Worm (Caenorhabditis elegans) whole organism, midembryonic: Measurements from ENCODE around the gene ops-1.
A peak's percentile ranks its signal among the peaks of the same experiment; 100 is the strongest.
"Not testable (repeated sequence)": the region's sequence is repeated elsewhere in the genome, so short reads cannot be mapped to it uniquely, and the experiment has no call there.

ENCODE experiments used
- T22C8.4 ChIP-seq: fragments of 200-800 bp; sonication (Bioruptor generic); IDR thresholded peaks from 2 replicates; pipeline ENCODE4 v1.3.6; 2022; ENCODE audit warnings: missing genetic modification characterization, missing compliant biosample characterization
- cog-1 ChIP-seq: sonication (generic microtip); optimal IDR thresholded peaks from 2 replicates; lab custom pipeline; 2016; ENCODE audit warnings: missing genetic modification characterization, missing compliant biosample characterization
- flt-1 ChIP-seq: fragments of 200-800 bp; sonication (Bioruptor generic); IDR thresholded peaks from 2 replicates; pipeline ENCODE4 v1.3.6; 2022; ENCODE audit warnings: missing genetic modification characterization, missing compliant biosample characterization
- klf-2 ChIP-seq: fragments of 200-800 bp; sonication (Bioruptor generic); conservative IDR thresholded peaks from 2 replicates; pipeline ENCODE4 v1.3.6; 2022; ENCODE audit warnings: missing genetic modification reagents, missing genetic modification characterization, missing compliant biosample characterization
- med-1 ChIP-seq: sonication (generic microtip); optimal IDR thresholded peaks from 2 replicates; lab custom pipeline; 2017; ENCODE audit warnings: missing genetic modification characterization, mild to moderate bottlenecking, missing compliant biosample characterization, antibody characterized with exemption, missing genetic modification reagents; ENCODE audit not compliant: insufficient read depth
- ref-1 ChIP-seq: fragments of 200-800 bp; sonication (Bioruptor generic); conservative IDR thresholded peaks from 2 replicates; pipeline ENCODE4 v1.3.6; 2022; ENCODE audit warnings: missing genetic modification reagents, missing genetic modification characterization, missing compliant biosample characterization
- tab-1 ChIP-seq: fragments of 200-800 bp; sonication (Bioruptor generic); IDR thresholded peaks from 2 replicates; pipeline ENCODE4 v1.3.6; 2022; ENCODE audit warnings: missing genetic modification characterization, missing compliant biosample characterization
- ztf-23 ChIP-seq: fragments of 200-800 bp; sonication (Bioruptor generic); IDR thresholded peaks from 2 replicates; pipeline ENCODE4 v1.3.6; 2022; ENCODE audit warnings: missing genetic modification reagents, missing genetic modification characterization, missing compliant biosample characterization
- ztf-29 ChIP-seq: fragments of 200-800 bp; sonication (Bioruptor generic); IDR thresholded peaks from 2 replicates; pipeline ENCODE4 v1.3.6; 2022; ENCODE audit warnings: missing genetic modification reagents, missing genetic modification characterization, missing compliant biosample characterization

ops-1 gene

ce11 chrIV:6317357-6317756 is 33.2 kb upstream of the ops-1 start, which contains the start of gene Y73B6BL.12:
Gene Y73B6BL.12 (minus strand): TSS chrIV:6317457.
- not testable (repeated sequence) for TF ChIP-seq T22C8.4; ref-1 (GFP tag; lab: Robert Waterston, UW); med-1

ce11 chrIV:6307439-6307838 is 23.3 kb upstream of the ops-1 start, which contains the start of gene csp-2:
Gene csp-2 (plus strand): TSS chrIV:6307739.
- TF ChIP-seq T22C8.4: no peak
- no peak for TF ChIP-seq ref-1 (GFP tag; lab: Robert Waterston, UW)
- TF ChIP-seq klf-2 (GFP tag; lab: Robert Waterston, UW): no peak
- TF ChIP-seq tab-1 (GFP tag; lab: Robert Waterston, UW): no peak
- no peak for TF ChIP-seq flt-1 (GFP tag; lab: Robert Waterston, UW)
- TF ChIP-seq ztf-29 (GFP tag; lab: Robert Waterston, UW): no peak
- TF ChIP-seq cog-1: no peak
- no peak for TF ChIP-seq ztf-23 (GFP tag; lab: Robert Waterston, UW)
- TF ChIP-seq med-1: no peak

ce11 chrIV:6303642-6304041 is 19.5 kb upstream of the ops-1 start, which contains the start of gene srv-25:
Gene srv-25 (minus strand): TSS chrIV:6303742.
- TF ChIP-seq tab-1 (GFP tag; lab: Robert Waterston, UW): no peak

ce11 chrIV:6301764-6302163 is 17.6 kb upstream of the ops-1 start, which contains the start of gene srv-26:
Gene srv-26 (minus strand): TSS chrIV:6301864.
- TF ChIP-seq cog-1 (no peak), tab-1 (GFP tag; lab: Robert Waterston, UW) (no peak), ztf-29 (GFP tag; lab: Robert Waterston, UW) (no peak), flt-1 (GFP tag; lab: Robert Waterston, UW) (no peak), med-1 (no peak), ref-1 (GFP tag; lab: Robert Waterston, UW) (no peak), ztf-23 (GFP tag; lab: Robert Waterston, UW) (no peak), klf-2 (GFP tag; lab: Robert Waterston, UW) (no peak)

ce11 chrIV:6299523-6299922 is 15.3 kb upstream of the ops-1 start:
- TF ChIP-seq ref-1 (GFP tag; lab: Robert Waterston, UW) (no peak), T22C8.4 (no peak), ztf-29 (GFP tag; lab: Robert Waterston, UW) (no peak), flt-1 (GFP tag; lab: Robert Waterston, UW) (no peak), tab-1 (GFP tag; lab: Robert Waterston, UW) (no peak), cog-1 (no peak), ztf-23 (GFP tag; lab: Robert Waterston, UW) (no peak), med-1 (no peak), klf-2 (GFP tag; lab: Robert Waterston, UW) (no peak)

ce11 chrIV:6298253-6298652 is 14.1 kb upstream of the ops-1 start, which contains the start of gene srv-27:
Gene srv-27 (minus strand): TSS chrIV:6298353.
- no peak for TF ChIP-seq cog-1
- TF ChIP-seq ztf-23 (GFP tag; lab: Robert Waterston, UW): no peak
- TF ChIP-seq T22C8.4: no peak
- TF ChIP-seq med-1: no peak
- TF ChIP-seq klf-2 (GFP tag; lab: Robert Waterston, UW): no peak
- TF ChIP-seq tab-1 (GFP tag; lab: Robert Waterston, UW): no peak
- TF ChIP-seq ztf-29 (GFP tag; lab: Robert Waterston, UW): no peak
- no peak for TF ChIP-seq flt-1 (GFP tag; lab: Robert Waterston, UW)
- TF ChIP-seq ref-1 (GFP tag; lab: Robert Waterston, UW): no peak

ce11 chrIV:6294081-6294480 is 9.9 kb upstream of the ops-1 start, which contains the start of gene hil-2:
Gene hil-2 (plus strand): TSS chrIV:6294240.
- no peak for TF ChIP-seq ref-1 (GFP tag; lab: Robert Waterston, UW)
- TF ChIP-seq ztf-29 (GFP tag; lab: Robert Waterston, UW): no peak
- no peak for TF ChIP-seq cog-1
- no peak for TF ChIP-seq klf-2 (GFP tag; lab: Robert Waterston, UW)
- no peak for TF ChIP-seq med-1
- TF ChIP-seq flt-1 (GFP tag; lab: Robert Waterston, UW): peak; percentile 75; the same call in 1 of the 2 replicates
- no peak for TF ChIP-seq ztf-23 (GFP tag; lab: Robert Waterston, UW)
- no peak for TF ChIP-seq T22C8.4

ce11 chrIV:6290741-6291140 is 6.6 kb upstream of the ops-1 start, which contains the start of gene srv-24:
Gene srv-24 (minus strand): TSS chrIV:6290841.
- no peak for TF ChIP-seq cog-1
- no peak for TF ChIP-seq flt-1 (GFP tag; lab: Robert Waterston, UW)
- no peak for TF ChIP-seq med-1
- no peak for TF ChIP-seq ref-1 (GFP tag; lab: Robert Waterston, UW)
- no peak for TF ChIP-seq T22C8.4
- TF ChIP-seq klf-2 (GFP tag; lab: Robert Waterston, UW): no peak
- no peak for TF ChIP-seq ztf-23 (GFP tag; lab: Robert Waterston, UW)
- TF ChIP-seq tab-1 (GFP tag; lab: Robert Waterston, UW): no peak
- TF ChIP-seq ztf-29 (GFP tag; lab: Robert Waterston, UW): no peak

ce11 chrIV:6282143-6282542 is 2.0 kb downstream of the ops-1 start, which contains the start of gene srv-32:
Gene srv-32 (minus strand): TSS chrIV:6282243.
- no peak for TF ChIP-seq klf-2 (GFP tag; lab: Robert Waterston, UW)
- TF ChIP-seq ref-1 (GFP tag; lab: Robert Waterston, UW): no peak
- no peak for TF ChIP-seq T22C8.4
- no peak for TF ChIP-seq ztf-23 (GFP tag; lab: Robert Waterston, UW)
- no peak for TF ChIP-seq ztf-29 (GFP tag; lab: Robert Waterston, UW)
- TF ChIP-seq tab-1 (GFP tag; lab: Robert Waterston, UW): no peak
- TF ChIP-seq flt-1 (GFP tag; lab: Robert Waterston, UW): no peak
- no peak for TF ChIP-seq cog-1

- TF ChIP-seq flt-1 (GFP tag; lab: Robert Waterston, UW) (no peak), med-1 (no peak), cog-1 (no peak), klf-2 (GFP tag; lab: Robert Waterston, UW) (no peak), ztf-29 (GFP tag; lab: Robert Waterston, UW) (no peak)
These were observed 4.8 kb downstream of the ops-1 start, which contains the start of gene sams-5 for ce11 chrIV:6279392-6279791. Gene sams-5 (minus strand): TSS chrIV:6279522.
